Fruit fly (Drosophila melanogaster): Measurements from ENCODE around the gene CG15196.

DNA sequence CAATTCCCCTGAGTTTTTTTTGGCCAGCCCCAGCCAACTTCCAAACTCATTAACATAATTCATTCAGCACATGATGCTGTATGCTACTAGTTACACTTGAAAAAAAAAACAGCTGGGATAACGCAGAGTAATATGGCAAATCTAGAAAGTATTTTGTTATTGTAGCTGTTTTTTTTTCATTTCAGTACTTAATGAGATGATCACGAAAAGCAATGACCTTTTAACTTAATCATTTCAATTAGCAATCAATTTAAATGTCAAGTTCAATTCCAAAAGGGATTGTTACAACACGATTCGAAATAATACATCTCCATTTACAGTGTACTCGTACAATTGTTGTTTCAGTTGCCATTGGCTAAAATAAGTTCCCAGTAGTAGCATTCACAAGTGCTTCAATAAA lies 40.7 kb downstream of the CG15196 start:
- no peak for TF ChIP-seq lola (GFP tag; optimal IDR thresholded peaks at IDR 0.05)
- TF ChIP-seq Abd-B (GFP tag; optimal IDR thresholded peaks at IDR 0.05), result no peak
- no peak for TF ChIP-seq tai (GFP tag; optimal IDR thresholded peaks at IDR 0.05)
- TF ChIP-seq Jra (GFP tag; optimal IDR thresholded peaks at IDR 0.05), result no peak

Data from whole organism, wandering third instar larva.